Comparison of ENCODE assay signal across 3 worm cellular contexts in the genomic region with DNA sequence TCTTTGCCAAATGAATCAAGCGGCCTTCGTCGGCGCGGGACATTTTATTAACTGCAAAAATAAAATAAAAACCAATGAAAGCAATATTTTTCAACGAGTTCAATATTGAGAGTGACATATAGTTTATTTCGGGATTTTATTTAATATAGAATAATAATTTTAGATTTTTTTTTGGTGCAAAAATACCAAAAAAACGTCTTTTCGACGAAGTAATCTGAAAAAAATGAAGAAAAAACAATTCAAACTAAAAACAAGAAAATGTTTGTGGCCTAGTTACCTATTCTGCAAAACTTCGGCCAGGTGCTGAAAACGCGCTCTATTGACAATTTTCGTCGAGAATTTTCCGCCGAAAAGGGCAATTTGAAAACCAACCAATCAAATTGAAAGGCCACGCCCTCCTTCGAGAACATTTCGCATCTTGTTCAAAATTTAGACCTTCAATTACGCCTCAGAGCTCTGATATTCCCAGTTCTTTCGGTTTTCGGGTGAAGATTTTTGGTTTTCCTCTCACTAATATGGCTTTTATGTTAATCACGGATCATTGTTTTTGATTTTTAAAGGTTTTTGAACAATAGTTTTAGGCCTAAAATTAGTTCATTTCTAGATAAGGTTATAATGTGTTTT.
A peak's percentile ranks its signal among the peaks of the same experiment; 100 is the strongest.
TF ChIP-seq lines count a peak whose summit lies in the region.

A gene (minus strand): TSS at position 51 of the 624 bp plus-strand sequence.

TF ChIP-seq in whole organism, L1 larva, 84 proteins besides CTCF, POLR2A, EP300 and RAD21 (continued from another document and continues in another):
- peak; percentile 100 for TF ChIP-seq isw-1 (GFP tag; IDR thresholded peaks at IDR 0.05; lab: Robert Waterston, UW)
- peak; percentile 99 for TF ChIP-seq nhr-19 (GFP tag; conservative IDR thresholded peaks at IDR 0.05; lab: Robert Waterston, UW)
- TF ChIP-seq mep-1 (tag; optimal IDR thresholded peaks at IDR 0.05; lab: Kevin White, UChicago) = peak; percentile 98
- peak; percentile 75 for TF ChIP-seq unc-62 (GFP tag; optimal IDR thresholded peaks at IDR 0.05; lab: Kevin White, UChicago)
- peak; percentile 97 for TF ChIP-seq fkh-10 (GFP tag; optimal IDR thresholded peaks at IDR 0.05; lab: Kevin White, UChicago)
- TF ChIP-seq swsn-7 (tag; optimal IDR thresholded peaks at IDR 0.05; lab: Kevin White, UChicago) = peak; percentile 99
- peak; percentile 99 for TF ChIP-seq lin-14 (GFP tag; optimal IDR thresholded peaks at IDR 0.05; lab: Kevin White, UChicago)
- TF ChIP-seq nhr-84 (tag; optimal IDR thresholded peaks at IDR 0.05; lab: Kevin White, UChicago) = peak; percentile 49
- peak; percentile 99 for TF ChIP-seq nhr-47 (tag; optimal IDR thresholded peaks at IDR 0.05; lab: Kevin White, UChicago)
- peak; percentile 99 for TF ChIP-seq unc-86 (tag; optimal IDR thresholded peaks at IDR 0.05; lab: Kevin White, UChicago)
- peak; percentile 96 for TF ChIP-seq nhr-237 (tag; optimal IDR thresholded peaks at IDR 0.05; lab: Kevin White, UChicago)
- peak; percentile 95 for TF ChIP-seq aly-2 (tag; optimal IDR thresholded peaks at IDR 0.05; lab: Kevin White, UChicago)
- TF ChIP-seq unc-30 (tag; optimal IDR thresholded peaks at IDR 0.05; lab: Kevin White, UChicago) = peak; percentile 67
- TF ChIP-seq mef-2 (tag; optimal IDR thresholded peaks at IDR 0.05; lab: Kevin White, UChicago) = peak; percentile 63
- TF ChIP-seq ceh-88 (GFP tag; IDR thresholded peaks at IDR 0.05; lab: Robert Waterston, UW) = peak; percentile 96
- TF ChIP-seq alr-1 (tag; optimal IDR thresholded peaks at IDR 0.05; lab: Kevin White, UChicago; ENCODE audit: borderline replicate concordance) = no peak
- peak; percentile 83 for TF ChIP-seq nhr-76 (tag; optimal IDR thresholded peaks at IDR 0.05; lab: Kevin White, UChicago)
- TF ChIP-seq mdl-1 (tag; optimal IDR thresholded peaks at IDR 0.05; lab: Kevin White, UChicago) = peak in 1 of 2 experiments; percentile 90
- TF ChIP-seq rnt-1 (tag; optimal IDR thresholded peaks at IDR 0.05; lab: Kevin White, UChicago) = peak; percentile 99
- no peak for TF ChIP-seq sptf-1 (tag; optimal IDR thresholded peaks at IDR 0.05; lab: Kevin White, UChicago)
- peak; percentile 90 for TF ChIP-seq dpl-1 (GFP tag; optimal IDR thresholded peaks at IDR 0.05; lab: Kevin White, UChicago)
- peak; percentile 94 for TF ChIP-seq aha-1 (tag; optimal IDR thresholded peaks at IDR 0.05; lab: Kevin White, UChicago)
- peak; percentile 99 for TF ChIP-seq snu-23 (GFP tag; optimal IDR thresholded peaks at IDR 0.05; lab: Kevin White, UChicago)
- TF ChIP-seq nhr-12 (tag; optimal IDR thresholded peaks at IDR 0.05; lab: Kevin White, UChicago) = peak; percentile 74
- TF ChIP-seq elt-2 (tag; optimal IDR thresholded peaks at IDR 0.05; lab: Kevin White, UChicago) = peak; percentile 90
- peak; percentile 100 for TF ChIP-seq nhr-71 (tag; optimal IDR thresholded peaks at IDR 0.05; lab: Kevin White, UChicago)
- peak; percentile 92 for TF ChIP-seq efl-3 (GFP tag; optimal IDR thresholded peaks at IDR 0.05; lab: Kevin White, UChicago)
- TF ChIP-seq ceh-63 (GFP tag; optimal IDR thresholded peaks at IDR 0.05; lab: Kevin White, UChicago) = peak; percentile 96
- peak; percentile 97 for TF ChIP-seq unc-130 (tag; optimal IDR thresholded peaks at IDR 0.05; lab: Kevin White, UChicago)
- peak; percentile 70 for TF ChIP-seq pqm-1 (tag; optimal IDR thresholded peaks at IDR 0.05; lab: Kevin White, UChicago)
- TF ChIP-seq unc-98 (GFP tag; IDR thresholded peaks at IDR 0.05; lab: Robert Waterston, UW) = peak; percentile 97
- peak; percentile 97 for TF ChIP-seq C04F5.9 (tag; optimal IDR thresholded peaks at IDR 0.05; lab: Kevin White, UChicago)
- TF ChIP-seq jun-1 (tag; optimal IDR thresholded peaks at IDR 0.05; lab: Kevin White, UChicago) = peak; percentile 98
- TF ChIP-seq nhr-20 (tag; optimal IDR thresholded peaks at IDR 0.05; lab: Kevin White, UChicago) = peak; percentile 99
- peak; percentile 98 for TF ChIP-seq grh-1 (GFP tag; IDR thresholded peaks at IDR 0.05; lab: Robert Waterston, UW)
- TF ChIP-seq elt-3 (tag; optimal IDR thresholded peaks at IDR 0.05; lab: Kevin White, UChicago) = peak in 4 of 6 experiments; percentile 12 to 99 (median 89)
- TF ChIP-seq blmp-1 (tag; optimal IDR thresholded peaks at IDR 0.05; lab: Kevin White, UChicago) = peak; percentile 80
- TF ChIP-seq ceh-90 (tag; optimal IDR thresholded peaks at IDR 0.05; lab: Kevin White, UChicago) = peak; percentile 96
- peak; percentile 89 for TF ChIP-seq C34B4.2 (tag; optimal IDR thresholded peaks at IDR 0.05; lab: Kevin White, UChicago)
- TF ChIP-seq ces-1 (GFP tag; optimal IDR thresholded peaks at IDR 0.05; lab: Kevin White, UChicago) = no peak
- TF ChIP-seq skn-1 (tag; optimal IDR thresholded peaks at IDR 0.05; lab: Kevin White, UChicago) = peak; percentile 95

TF ChIP-seq in whole organism, L3 larva, 47 proteins besides CTCF, POLR2A, EP300 and RAD21 (continued from another document):
- peak; percentile 93 for TF ChIP-seq ceh-28 (tag; optimal IDR thresholded peaks at IDR 0.05; lab: Kevin White, UChicago)
- peak; percentile 94 for TF ChIP-seq egl-5 (tag; optimal IDR thresholded peaks at IDR 0.05; lab: Kevin White, UChicago)
- TF ChIP-seq egl-27 (tag; optimal IDR thresholded peaks at IDR 0.05; lab: Kevin White, UChicago) = peak; percentile 84
- peak; percentile 72 for TF ChIP-seq ceh-82 (tag; optimal IDR thresholded peaks at IDR 0.05; lab: Kevin White, UChicago)
- TF ChIP-seq fos-1 (tag; optimal IDR thresholded peaks at IDR 0.05; lab: Kevin White, UChicago) = peak; percentile 67
- peak; percentile 84 for TF ChIP-seq skn-1 (tag; optimal IDR thresholded peaks at IDR 0.05; lab: Kevin White, UChicago)
- peak; percentile 19 for TF ChIP-seq nhr-67 (tag; optimal IDR thresholded peaks at IDR 0.05; lab: Kevin White, UChicago)
- TF ChIP-seq nfya-1 (tag; optimal IDR thresholded peaks at IDR 0.05; lab: Kevin White, UChicago; ENCODE audit: insufficient read depth) = peak; percentile 100
- TF ChIP-seq pqm-1 (tag; optimal IDR thresholded peaks at IDR 0.05; lab: Kevin White, UChicago) = peak; percentile 86
- TF ChIP-seq aly-2 (tag; optimal IDR thresholded peaks at IDR 0.05; lab: Kevin White, UChicago) = no peak
- TF ChIP-seq fkh-2 (tag; optimal IDR thresholded peaks at IDR 0.05; lab: Kevin White, UChicago) = no peak
- TF ChIP-seq unc-62 (GFP tag; optimal IDR thresholded peaks at IDR 0.05; lab: Kevin White, UChicago) = peak; percentile 87
- peak; percentile 66 for TF ChIP-seq zag-1 (tag; optimal IDR thresholded peaks at IDR 0.05; lab: Kevin White, UChicago)
- no peak for TF ChIP-seq mdl-1 (tag; optimal IDR thresholded peaks at IDR 0.05; lab: Kevin White, UChicago)
- TF ChIP-seq nhr-11 (tag; optimal IDR thresholded peaks at IDR 0.05; lab: Kevin White, UChicago) = peak; percentile 93
- peak; percentile 30 for TF ChIP-seq nhr-237 (tag; optimal IDR thresholded peaks at IDR 0.05; lab: Kevin White, UChicago)
- peak; percentile 57 for TF ChIP-seq daf-12 (tag; optimal IDR thresholded peaks at IDR 0.05; lab: Kevin White, UChicago)
- TF ChIP-seq lin-39 (tag; optimal IDR thresholded peaks at IDR 0.05; lab: Kevin White, UChicago) = peak; percentile 93
- TF ChIP-seq sea-2 (GFP tag; optimal IDR thresholded peaks at IDR 0.05; lab: Kevin White, UChicago) = no peak
- peak; percentile 90 for TF ChIP-seq snpc-4 (tag; optimal IDR thresholded peaks at IDR 0.05; lab: Kevin White, UChicago)
- TF ChIP-seq R02D3.7 (tag; optimal IDR thresholded peaks at IDR 0.05; lab: Kevin White, UChicago) = peak; percentile 89
- peak; percentile 98 for TF ChIP-seq jun-1 (tag; optimal IDR thresholded peaks at IDR 0.05; lab: Kevin White, UChicago)
- peak; percentile 98 for TF ChIP-seq pha-4 (tag; optimal IDR thresholded peaks at IDR 0.05; lab: Kevin White, UChicago)
- TF ChIP-seq elt-3 (tag; optimal IDR thresholded peaks at IDR 0.05; lab: Kevin White, UChicago) = peak in 1 of 3 experiments; percentile 52
- TF ChIP-seq lin-15B (tag; optimal IDR thresholded peaks at IDR 0.05; lab: Kevin White, UChicago) = peak; percentile 100
- peak; percentile 98 for TF ChIP-seq nhr-25 (tag; optimal IDR thresholded peaks at IDR 0.05; lab: Kevin White, UChicago)
- peak; percentile 79 for TF ChIP-seq elt-2 (tag; optimal IDR thresholded peaks at IDR 0.05; lab: Kevin White, UChicago)
- peak; percentile 98 for TF ChIP-seq nhr-43 (tag; optimal IDR thresholded peaks at IDR 0.05; lab: Kevin White, UChicago; ENCODE audit: poor library complexity, severe bottlenecking)
- no peak for TF ChIP-seq ceh-9 (tag; optimal IDR thresholded peaks at IDR 0.05; lab: Kevin White, UChicago)
- no peak for TF ChIP-seq ztf-11 (tag; optimal IDR thresholded peaks at IDR 0.05; lab: Kevin White, UChicago)

TF ChIP-seq in whole organism, young adult, 124 proteins besides CTCF, POLR2A, EP300 and RAD21 (continued from another document and continues in another):
- TF ChIP-seq B0035.1 (tag; optimal IDR thresholded peaks at IDR 0.05; lab: Kevin White, UChicago) (peak; percentile 89), ZK185.1 (tag; optimal IDR thresholded peaks at IDR 0.05; lab: Kevin White, UChicago; ENCODE audit: poor library complexity, severe bottlenecking) (peak; percentile 97), rcor-1 (GFP tag; IDR thresholded peaks at IDR 0.05; lab: Robert Waterston, UW) (peak; percentile 97), snpc-4 (GFP tag; optimal IDR thresholded peaks at IDR 0.05; lab: Kevin White, UChicago) (peak; percentile 71), snpc-4 (tag; optimal IDR thresholded peaks at IDR 0.05; lab: Kevin White, UChicago) (peak; percentile 69 to 92 (median 85)), ztf-25 (GFP tag; IDR thresholded peaks at IDR 0.05; lab: Robert Waterston, UW) (0 out of 2 replicates have a peak, but pooled peaks have one; percentile 80), ets-4 (GFP tag; optimal IDR thresholded peaks at IDR 0.05; lab: Kevin White, UChicago) (no peak), nhr-80 (tag; optimal IDR thresholded peaks at IDR 0.05; lab: Kevin White, UChicago) (peak; percentile 55), B0336.3 (GFP tag; IDR thresholded peaks at IDR 0.05; lab: Robert Waterston, UW) (peak; percentile 90), snpc-1.3 (tag; optimal IDR thresholded peaks at IDR 0.05; lab: Kevin White, UChicago; ENCODE audit: insufficient read depth) (peak; percentile 89), C06A6.2 (GFP tag; conservative IDR thresholded peaks at IDR 0.05; lab: Robert Waterston, UW) (peak; percentile 94), Y56A3A.18 (GFP tag; IDR thresholded peaks at IDR 0.05; lab: Robert Waterston, UW) (peak; percentile 62; the same call in 1 of the 2 replicates), F33H1.4 (GFP tag; IDR thresholded peaks at IDR 0.05; lab: Robert Waterston, UW) (peak; percentile 82), him-1 (tag; optimal IDR thresholded peaks at IDR 0.05; lab: Kevin White, UChicago) (peak; percentile 81), lin-40 (tag; optimal IDR thresholded peaks at IDR 0.05; lab: Kevin White, UChicago) (peak; percentile 98), C17E4.6 (GFP tag; IDR thresholded peaks at IDR 0.05; lab: Robert Waterston, UW) (peak; percentile 89), Y67H2A.10 (GFP tag; conservative IDR thresholded peaks at IDR 0.05; lab: Robert Waterston, UW) (peak; percentile 93), ccch-3 (GFP tag; optimal IDR thresholded peaks at IDR 0.05; lab: Kevin White, UChicago) (peak; percentile 90), zfh-2 (GFP tag; conservative IDR thresholded peaks at IDR 0.05; lab: Robert Waterston, UW) (no peak), fkh-3 (tag; optimal IDR thresholded peaks at IDR 0.05; lab: Kevin White, UChicago) (no peak), ceh-40 (GFP tag; IDR thresholded peaks at IDR 0.05; lab: Robert Waterston, UW) (no peak), madf-6 (GFP tag; IDR thresholded peaks at IDR 0.05; lab: Robert Waterston, UW) (peak; percentile 93), nfya-2 (GFP tag; IDR thresholded peaks at IDR 0.05; lab: Robert Waterston, UW) (peak; percentile 99), T07F8.4 (tag; optimal IDR thresholded peaks at IDR 0.05; lab: Kevin White, UChicago) (peak; percentile 44), ztf-3 (GFP tag; optimal IDR thresholded peaks at IDR 0.05; lab: Kevin White, UChicago) (peak; percentile 85), ztf-6 (GFP tag; IDR thresholded peaks at IDR 0.05; lab: Robert Waterston, UW) (peak; percentile 68; the same call in 1 of the 2 replicates), pha-4 (tag; optimal IDR thresholded peaks at IDR 0.05; lab: Kevin White, UChicago) (peak; percentile 8), B0261.1 (tag; optimal IDR thresholded peaks at IDR 0.05; lab: Kevin White, UChicago) (peak; percentile 41), F57A8.1 (GFP tag; optimal IDR thresholded peaks at IDR 0.05; lab: Kevin White, UChicago) (no peak), dpl-1 (GFP tag; optimal IDR thresholded peaks at IDR 0.05; lab: Kevin White, UChicago) (peak; percentile 63), mes-4 (tag; optimal IDR thresholded peaks at IDR 0.05; lab: Kevin White, UChicago) (no peak), unc-130 (GFP tag; optimal IDR thresholded peaks at IDR 0.05; lab: Kevin White, UChicago) (peak; percentile 97), ama-1 (optimal IDR thresholded peaks at IDR 0.05; lab: Kevin White, UChicago) (peak; percentile 53), ama-1 (GFP tag; optimal IDR thresholded peaks at IDR 0.05; lab: Kevin White, UChicago) (no peak), lin-35 (GFP tag; optimal IDR thresholded peaks at IDR 0.05; lab: Kevin White, UChicago) (peak in 2 of 3 experiments; percentile 84 to 94), die-1 (tag; optimal IDR thresholded peaks at IDR 0.05; lab: Kevin White, UChicago) (no peak), B0019.2 (GFP tag; conservative IDR thresholded peaks at IDR 0.05; lab: Robert Waterston, UW) (peak; percentile 92), dpff-1 (tag; optimal IDR thresholded peaks at IDR 0.05; lab: Kevin White, UChicago) (peak; percentile 46), nfyb-1 (GFP tag; IDR thresholded peaks at IDR 0.05; lab: Robert Waterston, UW) (peak; percentile 100), mcd-1 (GFP tag; IDR thresholded peaks at IDR 0.05; lab: Robert Waterston, UW) (peak; percentile 100), athp-1 (tag; optimal IDR thresholded peaks at IDR 0.05; lab: Kevin White, UChicago) (peak; percentile 96), F23B12.7 (tag; optimal IDR thresholded peaks at IDR 0.05; lab: Kevin White, UChicago; ENCODE audit: insufficient read depth) (peak; percentile 60), lin-26 (GFP tag; IDR thresholded peaks at IDR 0.05; lab: Robert Waterston, UW) (no peak), attf-5 (GFP tag; optimal IDR thresholded peaks at IDR 0.05; lab: Kevin White, UChicago) (peak; percentile 94), repo-1 (tag; optimal IDR thresholded peaks at IDR 0.05; lab: Kevin White, UChicago) (peak; percentile 88), rpc-1 (optimal IDR thresholded peaks at IDR 0.05; lab: Kevin White, UChicago) (peak; percentile 56), rpc-1 (tag; optimal IDR thresholded peaks at IDR 0.05; lab: Kevin White, UChicago) (peak; percentile 0), ztf-28 (GFP tag; IDR thresholded peaks at IDR 0.05; lab: Robert Waterston, UW) (peak; percentile 94), nhr-179 (tag; optimal IDR thresholded peaks at IDR 0.05; lab: Kevin White, UChicago) (no peak), attf-6 (GFP tag; IDR thresholded peaks at IDR 0.05; lab: Robert Waterston, UW) (peak; percentile 71; the same call in 1 of the 2 replicates), akir-1 (GFP tag; optimal IDR thresholded peaks at IDR 0.05; lab: Kevin White, UChicago) (peak; percentile 84), unc-62 (GFP tag; optimal IDR thresholded peaks at IDR 0.05; lab: Kevin White, UChicago) (peak; percentile 34), ztf-26 (tag; optimal IDR thresholded peaks at IDR 0.05; lab: Kevin White, UChicago) (peak; percentile 94), lag-1 (GFP tag; IDR thresholded peaks at IDR 0.05; lab: Robert Waterston, UW) (no peak), nhr-90 (tag; optimal IDR thresholded peaks at IDR 0.05; lab: Kevin White, UChicago) (no peak), lsy-27 (tag; optimal IDR thresholded peaks at IDR 0.05; lab: Kevin White, UChicago; ENCODE audit: borderline replicate concordance, insufficient read depth) (no peak), hsf-1 (GFP tag; IDR thresholded peaks at IDR 0.05; lab: Robert Waterston, UW) (peak; percentile 100), F39B2.1 (GFP tag; IDR thresholded peaks at IDR 0.05; lab: Robert Waterston, UW) (peak; percentile 80; the same call in 1 of the 2 replicates), aptf-3 (GFP tag; IDR thresholded peaks at IDR 0.05; lab: Robert Waterston, UW) (peak; percentile 75; the same call in 1 of the 2 replicates), ceh-58 (GFP tag; IDR thresholded peaks at IDR 0.05; lab: Robert Waterston, UW) (0 out of 2 replicates have a peak, but pooled peaks have one; percentile 79)
